Worm (Caenorhabditis elegans) whole organism, late embryonic: ENCODE data around the gene idh-1.

Experiments used
- F13H6.1 ChIP-seq: sonication (generic microtip); optimal IDR thresholded peaks from 2 replicates; lab custom pipeline; 2016; ENCODE audit warnings: missing genetic modification characterization, missing compliant biosample characterization
- T23F11.4 ChIP-seq: fragments of 200-800 bp; sonication (Bioruptor generic); optimal IDR thresholded peaks from 2 replicates; lab custom pipeline; 2018; ENCODE audit warnings: mild to moderate bottlenecking, missing genetic modification characterization, missing compliant biosample characterization
- ama-1 ChIP-seq: fragments of 150-350 bp; optimal IDR thresholded peaks from 2 replicates; lab custom pipeline; 2014
- ceh-34 ChIP-seq: sonication (generic microtip); optimal IDR thresholded peaks from 2 replicates; lab custom pipeline; 2016; ENCODE audit warnings: mild to moderate bottlenecking, missing genetic modification characterization, missing compliant biosample characterization
- dmd-4 ChIP-seq: sonication (generic microtip); optimal IDR thresholded peaks from 2 replicates; lab custom pipeline; 2016; ENCODE audit warnings: borderline replicate concordance, missing genetic modification characterization, missing compliant biosample characterization
- dve-1 ChIP-seq: sonication (generic microtip); optimal IDR thresholded peaks from 2 replicates; lab custom pipeline; 2017; ENCODE audit warnings: antibody characterized with exemption, mild to moderate bottlenecking, missing genetic modification characterization, missing compliant biosample characterization
- elt-2 ChIP-seq: sonication (generic microtip); optimal IDR thresholded peaks from 2 replicates; lab custom pipeline; 2016; ENCODE audit warnings: missing genetic modification reagents, missing genetic modification characterization, missing compliant biosample characterization
- hlh-30 ChIP-seq: sonication (generic microtip); optimal IDR thresholded peaks from 2 replicates; lab custom pipeline; 2017; ENCODE audit warnings: antibody characterized with exemption, missing genetic modification characterization, missing compliant biosample characterization; ENCODE audit not compliant: insufficient read depth
- unc-86 ChIP-seq: sonication (generic microtip); optimal IDR thresholded peaks from 2 replicates; lab custom pipeline; 2016; ENCODE audit warnings: missing genetic modification characterization, missing compliant biosample characterization

ce11 chrIV:9488315-9488714 lies 47.4 kb upstream of the idh-1 start, which contains the start of gene sru-1:
- TF ChIP-seq dve-1 (tag; lab: Kevin White, UChicago) (no peak), ama-1 (lab: Kevin White, UChicago) (no peak), ceh-34 (tag; lab: Kevin White, UChicago) (no peak), dmd-4 (tag; lab: Kevin White, UChicago) (no peak), F13H6.1 (tag; lab: Kevin White, UChicago) (no peak), unc-86 (no peak), elt-2 (no peak), hlh-30 (no peak), T23F11.4 (GFP tag; lab: Kevin White, UChicago) (no peak)
